Worm (Caenorhabditis elegans): Measurements from ENCODE around the gene hlh-28.

hlh-28 gene

ce11 chrX:17600139-17600538 lies 49.3 kb downstream of the hlh-28 start, which contains the start of gene lec-9 (continued):
- peak; percentile 88 for TF ChIP-seq nhr-6 (tag; optimal IDR thresholded peaks at IDR 0.05)
- peak; percentile 87 for TF ChIP-seq hlh-11 (tag; optimal IDR thresholded peaks at IDR 0.05)
- no peak for TF ChIP-seq spr-3 (GFP tag; optimal IDR thresholded peaks at IDR 0.05)
- peak; percentile 76 for TF ChIP-seq nhr-28 (tag; optimal IDR thresholded peaks at IDR 0.05)
- TF ChIP-seq nhr-11 (tag; optimal IDR thresholded peaks at IDR 0.05) = peak; percentile 5
- TF ChIP-seq lin-1 (GFP tag; IDR thresholded peaks at IDR 0.05) = peak; percentile 59; the same call in 1 of the 2 replicates
- TF ChIP-seq lsy-2 (tag; optimal IDR thresholded peaks at IDR 0.05) = peak in 1 of 2 experiments; percentile 22

DNA sequence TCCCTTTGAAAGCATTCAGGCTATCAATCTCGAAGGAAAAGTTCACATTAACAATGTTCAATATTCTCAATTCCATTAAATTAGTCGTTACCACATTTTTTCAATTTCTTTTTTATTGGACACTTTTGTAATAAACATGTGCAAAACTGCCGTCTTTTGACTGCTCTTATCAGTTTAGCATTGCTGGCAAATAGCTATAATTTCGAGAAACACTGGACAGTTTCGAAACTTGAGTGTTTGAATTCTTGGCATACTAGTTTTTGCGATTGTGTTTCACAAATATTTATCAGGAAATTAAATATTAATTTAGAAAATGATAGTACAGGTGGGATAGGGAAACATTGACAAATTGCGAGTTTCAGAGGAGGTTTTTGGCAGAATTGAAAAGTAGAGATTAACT lies 50.5 kb downstream of the hlh-28 start:
- TF ChIP-seq dmd-6 (GFP tag; IDR thresholded peaks at IDR 0.05) = peak; percentile 55
- peak; percentile 80 for TF ChIP-seq aha-1 (tag)
- no peak for TF ChIP-seq madf-5 (GFP tag; IDR thresholded peaks at IDR 0.05)
- no peak for TF ChIP-seq nhr-25 (tag; optimal IDR thresholded peaks at IDR 0.05; ENCODE audit: borderline replicate concordance, insufficient read depth)
- peak; percentile 64 for TF ChIP-seq hlh-11 (tag; optimal IDR thresholded peaks at IDR 0.05)
- no peak for TF ChIP-seq F37D6.2 (tag; optimal IDR thresholded peaks at IDR 0.05)
- TF ChIP-seq nhr-28 (tag; optimal IDR thresholded peaks at IDR 0.05) = peak; percentile 72
- TF ChIP-seq ZK337.2 (GFP tag; IDR thresholded peaks at IDR 0.05) = no peak
- TF ChIP-seq ceh-44 (GFP tag; IDR thresholded peaks at IDR 0.05) = no peak
- no peak for TF ChIP-seq T26A8.4 (GFP tag; IDR thresholded peaks at IDR 0.05)
- TF ChIP-seq dpl-1 (GFP tag; optimal IDR thresholded peaks at IDR 0.05) = no peak
- TF ChIP-seq unc-39 (tag; optimal IDR thresholded peaks at IDR 0.05) = no peak
- no peak for TF ChIP-seq cey-2 (tag; optimal IDR thresholded peaks at IDR 0.05; ENCODE audit: borderline replicate concordance, insufficient read depth)
- no peak for TF ChIP-seq tra-1 (GFP tag; IDR thresholded peaks at IDR 0.05)
- TF ChIP-seq php-3 (GFP tag; IDR thresholded peaks at IDR 0.05) = peak; percentile 73
- TF ChIP-seq daf-16 (GFP tag; optimal IDR thresholded peaks at IDR 0.05) = no peak
- TF ChIP-seq daf-16 (tag; optimal IDR thresholded peaks at IDR 0.05) = peak; percentile 96
- TF ChIP-seq ceh-20 (GFP tag; IDR thresholded peaks at IDR 0.05) = no peak
- no peak for TF ChIP-seq Y48G9A.11 (GFP tag; IDR thresholded peaks at IDR 0.05)
- TF ChIP-seq fkh-10 (GFP tag; optimal IDR thresholded peaks at IDR 0.05) = no peak
- TF ChIP-seq nhr-77 (tag; optimal IDR thresholded peaks at IDR 0.05) = peak; percentile 58
- peak; percentile 91 for TF ChIP-seq pqm-1 (tag; optimal IDR thresholded peaks at IDR 0.05)
- TF ChIP-seq mep-1 (tag; optimal IDR thresholded peaks at IDR 0.05) = peak; percentile 36
- TF ChIP-seq dve-1 (tag; optimal IDR thresholded peaks at IDR 0.05; ENCODE audit: insufficient read depth) = peak; percentile 57
- no peak for TF ChIP-seq nhr-11 (tag; optimal IDR thresholded peaks at IDR 0.05)
- TF ChIP-seq mdl-1 (tag; optimal IDR thresholded peaks at IDR 0.05) = peak in 1 of 2 experiments; percentile 5
